Fruit fly (Drosophila melanogaster): Measurements from ENCODE around the gene CG1632.

dm6 chrX:8206561-8206960, 45.9 kb upstream of the CG1632 start:
- no peak for TF ChIP-seq CTCF (optimal IDR thresholded peaks at IDR 0.05)
- TF ChIP-seq CG8478 (optimal IDR thresholded peaks at IDR 0.05), result no peak
